Fruit fly (Drosophila melanogaster): Measurements from ENCODE around the gene CG1722.

The CG1722 gene

dm6 chrX:21241796-21242208 lies 9.1 kb downstream of the CG1722 start (continued):
- TF ChIP-seq Bdp1 (GFP tag; optimal IDR thresholded peaks at IDR 0.05) (peak; percentile 40), CG12391 (tag; optimal IDR thresholded peaks at IDR 0.05) (no peak), CG32532 (GFP tag; IDR thresholded peaks at IDR 0.05) (no peak), Atf-2 (GFP tag; optimal IDR thresholded peaks at IDR 0.05) (peak; percentile 43), nau (GFP tag; optimal IDR thresholded peaks at IDR 0.05) (peak; percentile 33), unc-4 (GFP tag; IDR thresholded peaks at IDR 0.05; ENCODE audit: partially characterized antibody) (no peak), TFAM (GFP tag; optimal IDR thresholded peaks at IDR 0.05) (no peak), B-H1 (GFP tag; IDR thresholded peaks at IDR 0.05) (no peak; the same call in 2 of the 3 replicates), CG1832 (GFP tag; optimal IDR thresholded peaks at IDR 0.05) (no peak), Lim3 (GFP tag; IDR thresholded peaks at IDR 0.05) (no peak), zfh1 (GFP tag; IDR thresholded peaks at IDR 0.05) (peak; percentile 59; the same call in 1 of the 3 replicates), nom (GFP tag; optimal IDR thresholded peaks at IDR 0.05) (no peak), CG7556 (GFP tag; optimal IDR thresholded peaks at IDR 0.05) (peak; percentile 73), tup (GFP tag; optimal IDR thresholded peaks at IDR 0.05) (no peak), CG2889 (GFP tag; IDR thresholded peaks at IDR 0.05) (no peak), CrebB (tag; optimal IDR thresholded peaks at IDR 0.05) (peak; percentile 59), slou (GFP tag; optimal IDR thresholded peaks at IDR 0.05) (peak; percentile 33), yki (optimal IDR thresholded peaks at IDR 0.05) (no peak), chinmo (GFP tag; IDR thresholded peaks at IDR 0.05; ENCODE audit: partially characterized antibody) (no peak), CG15011 (GFP tag; optimal IDR thresholded peaks at IDR 0.05) (peak; percentile 22), nerfin-2 (GFP tag; IDR thresholded peaks at IDR 0.05; ENCODE audit: partially characterized antibody) (no peak), CG12104 (GFP tag; optimal IDR thresholded peaks at IDR 0.05) (peak; percentile 23), Hsf (GFP tag; optimal IDR thresholded peaks at IDR 0.05) (peak; percentile 37), CG9797 (GFP tag; optimal IDR thresholded peaks at IDR 0.05) (no peak), croc (GFP tag; conservative IDR thresholded peaks at IDR 0.05) (no peak), CG12236 (GFP tag; optimal IDR thresholded peaks at IDR 0.05) (peak; percentile 55), odd (GFP tag; optimal IDR thresholded peaks at IDR 0.05) (peak; percentile 37), HmgZ (tag; optimal IDR thresholded peaks at IDR 0.05) (peak; percentile 15), Ssrp (tag; optimal IDR thresholded peaks at IDR 0.05) (peak; percentile 1), CG2199 (GFP tag; IDR thresholded peaks at IDR 0.05) (no peak), HLH4C (GFP tag; IDR thresholded peaks at IDR 0.05; ENCODE audit: partially characterized antibody) (no peak), Pdp1 (GFP tag; optimal IDR thresholded peaks at IDR 0.05) (peak; percentile 24 to 43), stc (GFP tag; IDR thresholded peaks at IDR 0.05) (peak; percentile 38; the same call in 1 of the 2 replicates), NFAT (GFP tag; IDR thresholded peaks at IDR 0.05) (0 out of 2 replicates have a peak, but pooled peaks have one; percentile 21), bsh (GFP tag; optimal IDR thresholded peaks at IDR 0.05) (peak in 1 of 2 experiments; percentile 73), shn (GFP tag; optimal IDR thresholded peaks at IDR 0.05) (no peak), bcd (GFP tag; optimal IDR thresholded peaks at IDR 0.05) (peak; percentile 55), CHES-1-like (GFP tag; optimal IDR thresholded peaks at IDR 0.05) (peak; percentile 41), CG12942 (GFP tag; optimal IDR thresholded peaks at IDR 0.05) (peak; percentile 50), CG4730 (GFP tag; IDR thresholded peaks at IDR 0.05) (no peak), tna (GFP tag; IDR thresholded peaks at IDR 0.05; ENCODE audit: partially characterized antibody) (no peak), kah (GFP tag; optimal IDR thresholded peaks at IDR 0.05) (no peak), gsb-n (tag; optimal IDR thresholded peaks at IDR 0.05) (peak; percentile 46), so (GFP tag; IDR thresholded peaks at IDR 0.05) (no peak), sim (GFP tag; IDR thresholded peaks at IDR 0.05) (no peak), Bteb2 (GFP tag; optimal IDR thresholded peaks at IDR 0.05) (no peak), CG1024 (GFP tag; IDR thresholded peaks at IDR 0.05) (0 out of 2 replicates have a peak, but pooled peaks have one; percentile 34), CG8388 (GFP tag; optimal IDR thresholded peaks at IDR 0.05) (no peak), CG8944 (GFP tag; optimal IDR thresholded peaks at IDR 0.05) (peak; percentile 21), CG13424 (tag; optimal IDR thresholded peaks at IDR 0.05) (peak; percentile 34), CG4282 (GFP tag; optimal IDR thresholded peaks at IDR 0.05) (no peak)

Data from whole organism, embryonic.